Worm (Caenorhabditis elegans): ENCODE data around the gene lrx-1.

lrx-1 gene

ce11 chrV:12269272-12269767, 16.9 kb downstream of the lrx-1 start, which contains the start of gene twk-24:
twk-24 (minus strand) TSS chrV:12269322.
- TF ChIP-seq elt-2 (tag; optimal IDR thresholded peaks at IDR 0.05) = peak; percentile 65
- TF ChIP-seq ama-1 (optimal IDR thresholded peaks at IDR 0.05) = no peak
- peak; percentile 59 for TF ChIP-seq ceh-18 (tag; optimal IDR thresholded peaks at IDR 0.05)

DNA sequence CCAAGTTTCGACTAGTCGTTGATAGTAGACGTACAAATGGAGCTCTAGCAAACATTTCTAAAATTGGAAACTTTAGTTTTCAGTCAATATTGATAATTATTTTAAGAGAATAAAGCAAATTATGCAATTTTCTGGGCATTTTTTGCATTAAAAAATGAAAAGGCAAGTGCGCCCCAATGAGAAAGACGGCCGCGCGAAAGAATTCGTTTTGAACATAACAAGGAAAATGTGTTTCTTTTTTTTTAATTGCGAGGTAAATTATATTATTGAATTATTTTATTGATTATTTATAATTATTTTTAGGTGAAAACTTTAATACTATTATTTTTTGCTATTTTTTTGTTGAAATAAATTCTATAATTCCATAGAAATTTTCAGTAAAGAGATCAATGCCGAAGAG, 19.1 kb downstream of the lrx-1 start, which contains the start of the genes tsfm-1 and capg-2:
Gene tsfm-1 (minus strand): TSS at position 57 of the 400 bp plus-strand sequence.
Gene capg-2 (plus strand): TSS at position 379 of the 400 bp plus-strand sequence.
- TF ChIP-seq ceh-9 (tag; optimal IDR thresholded peaks at IDR 0.05) (no peak), lin-11 (tag; optimal IDR thresholded peaks at IDR 0.05) (no peak), ttx-3 (tag; optimal IDR thresholded peaks at IDR 0.05) (no peak), pha-2 (tag; optimal IDR thresholded peaks at IDR 0.05) (no peak), K02D7.2 (tag; optimal IDR thresholded peaks at IDR 0.05) (no peak), ceh-45 (GFP tag; IDR thresholded peaks at IDR 0.05) (no peak), mec-3 (tag; optimal IDR thresholded peaks at IDR 0.05; ENCODE audit: borderline replicate concordance) (no peak), pha-4 (tag; optimal IDR thresholded peaks at IDR 0.05) (no peak), K09A11.1 (tag; optimal IDR thresholded peaks at IDR 0.05; ENCODE audit: insufficient read depth) (no peak)

DNA sequence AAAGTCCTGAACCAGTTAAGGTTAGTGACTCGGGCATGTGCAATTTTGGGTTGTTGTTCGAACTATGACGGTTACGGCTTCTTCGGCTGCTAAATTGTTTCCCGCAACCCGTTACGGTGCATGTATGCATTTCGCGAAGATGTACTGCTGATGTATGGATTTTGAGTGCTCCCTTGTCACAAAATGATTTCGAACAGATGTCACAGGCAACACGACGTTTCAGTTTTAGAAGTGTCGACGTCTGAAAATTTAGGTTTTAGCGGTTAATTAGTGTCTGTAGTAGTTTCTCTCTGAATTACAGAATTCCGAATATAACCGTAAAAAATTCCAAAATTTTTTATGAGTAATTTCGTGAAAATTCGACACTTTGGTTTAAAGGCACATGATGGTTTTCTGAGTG, 23.3 kb downstream of the lrx-1 start:
- no peak for TF ChIP-seq lim-6 (tag; optimal IDR thresholded peaks at IDR 0.05)
- no peak for TF ChIP-seq syd-9 (tag; optimal IDR thresholded peaks at IDR 0.05)
- TF ChIP-seq fax-1 (tag; optimal IDR thresholded peaks at IDR 0.05) = no peak
- no peak for TF ChIP-seq C08G9.2 (tag; optimal IDR thresholded peaks at IDR 0.05)
- no peak for TF ChIP-seq ceh-31 (tag; optimal IDR thresholded peaks at IDR 0.05)
- TF ChIP-seq zip-5 (tag; optimal IDR thresholded peaks at IDR 0.05) = no peak
- TF ChIP-seq pha-2 (tag; optimal IDR thresholded peaks at IDR 0.05) = no peak
- no peak for TF ChIP-seq K02D7.2 (tag; optimal IDR thresholded peaks at IDR 0.05)
- TF ChIP-seq pat-9 (tag; optimal IDR thresholded peaks at IDR 0.05) = no peak

DNA sequence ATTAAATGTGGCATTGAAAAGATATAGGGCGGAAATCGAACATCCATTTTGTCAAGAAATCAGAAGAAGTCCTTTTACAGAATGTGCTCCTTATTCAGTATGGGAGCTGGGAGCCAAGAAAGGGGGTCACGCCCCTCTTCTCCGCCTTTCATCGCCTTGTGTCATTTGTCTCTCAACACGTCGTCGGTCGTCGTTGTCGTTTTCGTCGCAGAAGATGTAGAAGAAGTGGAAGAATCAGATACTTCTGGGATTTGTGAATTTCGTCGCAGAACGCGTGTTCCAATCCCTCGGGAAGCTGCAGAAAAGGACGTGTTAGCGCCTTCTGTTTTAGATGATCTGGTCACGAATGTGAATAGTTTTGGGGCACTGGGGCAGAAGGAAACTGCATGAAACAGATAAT, 24.6 kb downstream of the lrx-1 start, which contains the start of gene bnc-1:
Gene bnc-1 (minus strand): TSS at position 101 of the 400 bp plus-strand sequence.
- TF ChIP-seq fkh-10 (GFP tag; optimal IDR thresholded peaks at IDR 0.05) (no peak), elt-2 (tag; optimal IDR thresholded peaks at IDR 0.05) (no peak), pax-1 (tag; optimal IDR thresholded peaks at IDR 0.05) (no peak), ceh-14 (tag; optimal IDR thresholded peaks at IDR 0.05) (no peak), ceh-31 (tag; optimal IDR thresholded peaks at IDR 0.05) (no peak), unc-55 (GFP tag; optimal IDR thresholded peaks at IDR 0.05) (no peak), elt-4 (tag; optimal IDR thresholded peaks at IDR 0.05) (no peak)

ce11 chrV:12281508-12281907, 29.1 kb downstream of the lrx-1 start:
- TF ChIP-seq ceh-2 (tag; optimal IDR thresholded peaks at IDR 0.05) (no peak), unc-3 (GFP tag; conservative IDR thresholded peaks at IDR 0.05) (no peak), unc-3 (tag; optimal IDR thresholded peaks at IDR 0.05) (no peak), Y22D7AL.16 (tag; optimal IDR thresholded peaks at IDR 0.05) (no peak), ceh-6 (GFP tag; optimal IDR thresholded peaks at IDR 0.05) (no peak), npax-4 (tag; optimal IDR thresholded peaks at IDR 0.05) (no peak)

ce11 chrV:12283187-12283586, 30.8 kb downstream of the lrx-1 start, which contains the start of gene F55C5.10:
F55C5.10 (plus strand) TSS chrV:12283487.
- TF ChIP-seq tbx-7 (tag; optimal IDR thresholded peaks at IDR 0.05) (no peak), C38D4.7 (GFP tag; optimal IDR thresholded peaks at IDR 0.05) (no peak), ets-4 (tag; optimal IDR thresholded peaks at IDR 0.05) (no peak), K09A11.1 (tag; optimal IDR thresholded peaks at IDR 0.05; ENCODE audit: insufficient read depth) (no peak), ceh-2 (tag; optimal IDR thresholded peaks at IDR 0.05) (no peak), tbx-2 (tag; optimal IDR thresholded peaks at IDR 0.05) (no peak), ztf-16 (tag; optimal IDR thresholded peaks at IDR 0.05) (no peak), npax-4 (tag; optimal IDR thresholded peaks at IDR 0.05) (no peak), K02D7.2 (tag; optimal IDR thresholded peaks at IDR 0.05) (no peak), pha-2 (tag; optimal IDR thresholded peaks at IDR 0.05) (no peak), unc-3 (GFP tag; conservative IDR thresholded peaks at IDR 0.05) (no peak), unc-3 (tag; optimal IDR thresholded peaks at IDR 0.05) (no peak), ceh-9 (tag; optimal IDR thresholded peaks at IDR 0.05) (no peak), ttx-3 (tag; optimal IDR thresholded peaks at IDR 0.05) (no peak), sdc-2 (tag; optimal IDR thresholded peaks at IDR 0.05) (no peak), nfya-1 (tag; optimal IDR thresholded peaks at IDR 0.05) (no peak), madf-2 (tag; optimal IDR thresholded peaks at IDR 0.05) (no peak), zip-5 (tag; optimal IDR thresholded peaks at IDR 0.05) (no peak), ceh-14 (tag; optimal IDR thresholded peaks at IDR 0.05) (no peak)
